Worm (Caenorhabditis elegans): ENCODE results near the gene B0554.2.

B0554.2 gene

DNA sequence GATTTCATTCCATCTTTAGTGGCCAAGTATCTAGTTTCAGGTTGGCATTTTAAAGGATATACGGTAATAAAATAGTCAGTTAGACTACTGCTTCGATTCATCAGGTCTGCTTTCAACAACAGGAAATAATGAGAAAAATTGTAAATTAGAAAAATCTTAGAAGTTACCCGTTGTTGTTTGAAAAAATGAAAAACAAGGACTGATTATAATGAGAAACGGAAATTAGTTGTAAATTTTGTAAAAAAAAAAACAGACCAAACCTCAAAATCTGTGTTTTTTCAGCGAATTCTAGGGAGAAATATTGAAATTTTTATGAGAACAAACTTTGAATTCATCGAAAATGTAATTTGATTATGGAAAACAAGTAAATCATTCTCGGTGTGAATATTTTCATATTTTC is 31.0 kb upstream of the B0554.2 start, which contains the start of gene srh-62:
TSS of gene srh-62 (minus strand) at position 101 of the 400 bp plus-strand sequence.
- TF ChIP-seq xbp-1 (tag; optimal IDR thresholded peaks at IDR 0.05) (no peak), sup-37 (GFP tag; optimal IDR thresholded peaks at IDR 0.05) (no peak), efl-1 (optimal IDR thresholded peaks at IDR 0.05) (no peak), efl-1 (GFP tag; optimal IDR thresholded peaks at IDR 0.05 in 1 of 2) (no peak), C16A3.4 (tag; optimal IDR thresholded peaks at IDR 0.05) (no peak), vab-15 (tag; optimal IDR thresholded peaks at IDR 0.05) (no peak), nhr-90 (tag; optimal IDR thresholded peaks at IDR 0.05; ENCODE audit: poor library complexity) (no peak), nhr-11 (tag; optimal IDR thresholded peaks at IDR 0.05) (no peak), dsc-1 (tag; optimal IDR thresholded peaks at IDR 0.05) (no peak), dpl-1 (GFP tag; optimal IDR thresholded peaks at IDR 0.05) (no peak), lin-13 (GFP tag; optimal IDR thresholded peaks at IDR 0.05) (no peak), pqm-1 (tag; optimal IDR thresholded peaks at IDR 0.05) (no peak), ceh-63 (GFP tag; optimal IDR thresholded peaks at IDR 0.05) (no peak), nhr-20 (tag; optimal IDR thresholded peaks at IDR 0.05) (no peak), ceh-82 (tag; optimal IDR thresholded peaks at IDR 0.05) (no peak), zip-4 (GFP tag; optimal IDR thresholded peaks at IDR 0.05) (no peak), fos-1 (tag; optimal IDR thresholded peaks at IDR 0.05) (no peak), F16B12.6 (tag; optimal IDR thresholded peaks at IDR 0.05) (no peak), zag-1 (tag; optimal IDR thresholded peaks at IDR 0.05) (no peak)

DNA sequence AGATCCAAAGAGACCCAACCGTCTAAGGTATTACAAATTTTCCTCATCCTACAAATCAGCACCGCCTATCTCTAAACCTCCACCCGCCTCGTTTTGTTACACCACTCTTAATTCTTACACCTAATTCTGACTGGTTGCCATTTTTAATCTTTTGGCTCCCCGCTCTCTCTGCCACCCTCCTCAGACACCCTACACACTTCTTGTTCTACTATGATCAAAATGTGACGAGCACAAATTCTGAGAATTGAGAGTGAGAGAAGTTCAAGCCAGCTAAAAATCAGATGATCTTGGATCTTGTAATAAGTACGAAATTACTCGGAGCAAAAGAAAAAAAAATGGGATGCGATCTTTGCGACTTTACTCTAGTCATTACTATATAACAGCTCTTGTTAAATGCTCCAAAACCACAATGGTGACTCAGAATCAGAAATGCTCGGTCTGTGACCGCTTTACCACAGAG is 29.8 kb upstream of the B0554.2 start, which contains the start of gene nhr-252:
TSS of gene nhr-252 (plus strand) at position 410 of the 460 bp plus-strand sequence.
- no peak for TF ChIP-seq zag-1 (tag; optimal IDR thresholded peaks at IDR 0.05)
- TF ChIP-seq lsy-2 (tag; optimal IDR thresholded peaks at IDR 0.05): no peak
- TF ChIP-seq nhr-20 (tag; optimal IDR thresholded peaks at IDR 0.05): peak; percentile 63
- no peak for TF ChIP-seq nhr-12 (tag; optimal IDR thresholded peaks at IDR 0.05)
- TF ChIP-seq pax-3 (tag; optimal IDR thresholded peaks at IDR 0.05): peak; percentile 69
- no peak for TF ChIP-seq ztf-4 (tag; optimal IDR thresholded peaks at IDR 0.05)
- TF ChIP-seq efl-1 (optimal IDR thresholded peaks at IDR 0.05): no peak
- peak in 1 of 2 experiments; percentile 83 for TF ChIP-seq efl-1 (GFP tag; optimal IDR thresholded peaks at IDR 0.05 in 1 of 2)
- TF ChIP-seq nhr-47 (tag; optimal IDR thresholded peaks at IDR 0.05): peak; percentile 70
- TF ChIP-seq dsc-1 (tag; optimal IDR thresholded peaks at IDR 0.05): peak; percentile 80
- TF ChIP-seq C16A3.4 (tag; optimal IDR thresholded peaks at IDR 0.05): no peak
- TF ChIP-seq ceh-63 (GFP tag; optimal IDR thresholded peaks at IDR 0.05): no peak
- TF ChIP-seq fkh-8 (tag; optimal IDR thresholded peaks at IDR 0.05): peak; percentile 90
- TF ChIP-seq swsn-7 (tag; optimal IDR thresholded peaks at IDR 0.05): peak; percentile 13
- TF ChIP-seq egl-27 (tag; optimal IDR thresholded peaks at IDR 0.05): no peak

DNA sequence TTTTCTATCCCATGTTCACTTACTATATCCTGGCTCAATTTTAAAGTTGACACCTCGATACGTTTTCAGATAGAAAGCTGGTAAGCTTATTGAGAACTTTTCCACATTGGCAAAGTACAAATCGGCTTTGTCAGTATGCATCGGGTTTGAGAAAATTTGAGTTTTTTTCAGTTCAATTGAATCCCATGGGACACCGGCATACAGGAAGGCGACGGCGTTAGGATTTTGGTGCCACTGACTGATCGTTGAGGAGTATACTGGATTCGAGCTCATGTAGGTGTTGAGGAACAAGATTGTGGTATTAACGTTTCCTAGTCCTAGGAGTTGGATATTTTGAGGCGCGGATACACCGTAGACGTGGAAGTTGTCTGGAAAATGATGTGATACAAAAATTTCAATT is 21.2 kb upstream of the B0554.2 start:
- no peak for TF ChIP-seq lin-39 (tag; optimal IDR thresholded peaks at IDR 0.05)

DNA sequence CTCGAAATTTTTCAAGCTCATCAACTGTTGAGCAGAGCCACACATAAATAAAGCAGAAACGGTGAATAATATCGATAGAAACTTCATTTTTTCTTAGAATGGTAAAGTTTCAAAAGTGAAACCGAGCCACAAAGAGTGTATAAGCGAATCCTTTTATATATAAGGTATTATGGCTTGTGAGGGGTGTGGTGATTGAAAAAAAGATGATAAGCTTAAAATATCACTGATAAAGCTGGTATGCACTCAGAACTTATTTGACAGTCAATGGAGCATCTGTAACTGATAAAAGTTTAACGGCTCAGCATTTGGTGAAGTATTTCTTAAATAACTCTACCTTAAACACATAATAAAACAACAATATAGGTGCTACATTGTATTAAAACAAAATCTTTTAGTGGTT is 19.4 kb upstream of the B0554.2 start, which contains the start of gene dod-19:
TSS of gene dod-19 (minus strand) at position 130 of the 400 bp plus-strand sequence.
- TF ChIP-seq snpc-4 (tag; optimal IDR thresholded peaks at IDR 0.05) (no peak), elt-2 (tag; optimal IDR thresholded peaks at IDR 0.05) (peak; percentile 63)

DNA sequence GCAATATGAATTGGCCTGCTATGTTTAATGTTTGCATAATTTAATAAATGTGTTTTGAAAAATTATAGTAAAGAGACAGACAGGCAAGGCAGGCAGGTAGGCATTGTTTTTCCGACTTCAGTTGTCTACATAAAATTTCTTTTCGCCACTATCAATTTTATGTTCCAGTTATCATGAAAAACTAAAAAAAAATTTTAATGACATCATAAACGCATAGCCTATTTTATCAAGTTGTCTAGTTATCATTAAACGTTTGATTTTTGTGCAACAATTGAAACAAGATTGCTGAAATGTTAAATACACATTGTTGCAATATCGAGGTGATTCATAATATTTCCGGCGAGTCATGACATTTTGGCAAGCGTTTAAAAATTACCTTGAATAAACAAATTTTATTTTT is 18.9 kb upstream of the B0554.2 start:
- TF ChIP-seq lir-3 (tag; optimal IDR thresholded peaks at IDR 0.05; ENCODE audit: poor library complexity) (no peak), egl-13 (tag; optimal IDR thresholded peaks at IDR 0.05) (no peak), egl-27 (tag; optimal IDR thresholded peaks at IDR 0.05) (no peak), elt-2 (tag; optimal IDR thresholded peaks at IDR 0.05) (peak; percentile 37), irx-1 (tag; optimal IDR thresholded peaks at IDR 0.05) (no peak), tlp-1 (tag; optimal IDR thresholded peaks at IDR 0.05) (peak; percentile 41), unc-98 (GFP tag; IDR thresholded peaks at IDR 0.05) (no peak), blmp-1 (tag; optimal IDR thresholded peaks at IDR 0.05) (no peak), rnt-1 (tag; optimal IDR thresholded peaks at IDR 0.05) (no peak), efl-1 (optimal IDR thresholded peaks at IDR 0.05) (no peak), efl-1 (GFP tag; optimal IDR thresholded peaks at IDR 0.05 in 1 of 2) (peak in 1 of 2 experiments; percentile 75)
